Fruit fly (Drosophila melanogaster) whole organism, embryonic: ENCODE data around the gene Arc42.

Experiments
- ATbp ChIP-seq: fragments of 200-800 bp; sonication (Bioruptor generic); optimal IDR thresholded peaks from 2 replicates; lab custom pipeline; 2017; ENCODE audit warnings: missing biosample characterization, mild to moderate bottlenecking, missing genetic modification characterization, missing genetic modification reagents
- Bgb ChIP-seq: fragments of 200-800 bp; sonication (Bioruptor generic); IDR thresholded peaks from 2 replicates; pipeline ENCODE4 v1.3.6; 2022; ENCODE audit warnings: missing biosample characterization, missing genetic modification characterization; ENCODE audit not compliant: partially characterized antibody
- BtbVII ChIP-seq: fragments of 200-800 bp; sonication (Bioruptor generic); optimal IDR thresholded peaks from 3 replicates; lab custom pipeline; 2017; ENCODE audit warnings: missing biosample characterization, mild to moderate bottlenecking, missing genetic modification characterization
- CG10654 ChIP-seq: fragments of 200-800 bp; sonication (Bioruptor generic); optimal IDR thresholded peaks from 2 replicates; lab custom pipeline; 2016; ENCODE audit warnings: missing biosample characterization, missing genetic modification characterization
- CG14441 ChIP-seq: fragments of 200-800 bp; sonication (Bioruptor generic); IDR thresholded peaks from 2 replicates; pipeline ENCODE4 v1.3.6; 2022; ENCODE audit warnings: missing biosample characterization, missing genetic modification characterization
- CG15479 ChIP-seq: fragments of 200-800 bp; sonication (Bioruptor generic); optimal IDR thresholded peaks from 3 replicates; lab custom pipeline; 2019; ENCODE audit warnings: missing biosample characterization, mild to moderate bottlenecking, missing genetic modification characterization, moderate library complexity
- CG1647 ChIP-seq: fragments of 200-800 bp; sonication (Bioruptor generic); optimal IDR thresholded peaks from 3 replicates; lab custom pipeline; 2016; ENCODE audit warnings: missing biosample characterization, missing genetic modification characterization
- CG31388 ChIP-seq: fragments of 200-800 bp; sonication (Bioruptor generic); optimal IDR thresholded peaks from 2 replicates; lab custom pipeline; 2016; ENCODE audit warnings: missing biosample characterization, missing genetic modification characterization
- CG34376 ChIP-seq: fragments of 200-800 bp; sonication (Bioruptor generic); optimal IDR thresholded peaks from 2 replicates; lab custom pipeline; 2018; ENCODE audit warnings: missing biosample characterization, mild to moderate bottlenecking, missing genetic modification characterization
- CG7987 ChIP-seq: fragments of 200-800 bp; sonication (Bioruptor generic); optimal IDR thresholded peaks from 2 replicates; lab custom pipeline; 2018; ENCODE audit warnings: missing biosample characterization, mild to moderate bottlenecking, missing genetic modification characterization, moderate library complexity
- CG8359 ChIP-seq: fragments of 200-800 bp; sonication (Bioruptor generic); optimal IDR thresholded peaks from 2 replicates; lab custom pipeline; 2017; ENCODE audit warnings: missing biosample characterization, mild to moderate bottlenecking, missing genetic modification characterization, borderline replicate concordance
- CG9727 ChIP-seq: fragments of 200-800 bp; sonication (Bioruptor generic); optimal IDR thresholded peaks from 3 replicates; lab custom pipeline; 2017; ENCODE audit warnings: missing biosample characterization, mild to moderate bottlenecking, missing genetic modification characterization
- CTCF ChIP-seq: fragments of 200-800 bp; sonication (Bioruptor generic); optimal IDR thresholded peaks from 2 replicates; lab custom pipeline; 2017; ENCODE audit warnings: missing biosample characterization, mild to moderate bottlenecking, missing genetic modification characterization, moderate library complexity
- Eip74EF ChIP-seq, 2 experiments: fragments of 200-800 bp in 1 of 2; fragments of >200 bp in 1 of 2; sonication (Bioruptor generic) in 1 of 2; optimal IDR thresholded peaks; 2 replicates each; lab custom pipeline; 2017 to 2019; ENCODE audit warnings: missing biosample characterization in 2 of 2, missing genetic modification characterization in 2 of 2, mild to moderate bottlenecking in 1 of 2, moderate library complexity in 1 of 2
- Ets65A ChIP-seq: fragments of 200-800 bp; sonication (Bioruptor generic); peaks from one replicate; lab custom pipeline; 2016; ENCODE audit warnings: missing biosample characterization, missing genetic modification characterization
- Hr78 ChIP-seq, 2 experiments: fragments of 200-800 bp in 1 of 2; fragments of >200 bp in 1 of 2; sonication (Bioruptor generic) in 1 of 2; optimal IDR thresholded peaks; 2 replicates each; lab custom pipeline; 2017 to 2019; ENCODE audit warnings: missing biosample characterization in 2 of 2, missing genetic modification characterization in 2 of 2, mild to moderate bottlenecking in 1 of 2, moderate library complexity in 1 of 2
- Med ChIP-seq: fragments of 200-800 bp; sonication (Bioruptor generic); peaks from one replicate; lab custom pipeline; 2016; ENCODE audit warnings: missing biosample characterization, missing genetic modification characterization, mild to moderate bottlenecking, inconsistent platforms, moderate library complexity
- TFAM ChIP-seq: fragments of 200-800 bp; sonication (Bioruptor generic); optimal IDR thresholded peaks from 2 replicates; lab custom pipeline; 2017; ENCODE audit warnings: missing biosample characterization, missing genetic modification characterization, inconsistent platforms
- chinmo ChIP-seq: fragments of 200-800 bp; sonication (Bioruptor generic); IDR thresholded peaks from 4 replicates; pipeline ENCODE4 v1.3.6; 2022; ENCODE audit warnings: missing biosample characterization, missing genetic modification characterization; ENCODE audit not compliant: partially characterized antibody
- exex ChIP-seq: fragments of 200-800 bp; sonication (Bioruptor generic); optimal IDR thresholded peaks from 4 replicates; lab custom pipeline; 2018; ENCODE audit warnings: missing biosample characterization, mild to moderate bottlenecking, missing genetic modification characterization, moderate library complexity
- fd64A ChIP-seq: fragments of 200-800 bp; sonication (Bioruptor generic); optimal IDR thresholded peaks from 3 replicates; lab custom pipeline; 2018; ENCODE audit warnings: missing biosample characterization, mild to moderate bottlenecking, missing genetic modification characterization
- fru ChIP-seq: fragments of >200 bp; optimal IDR thresholded peaks from 2 replicates; lab custom pipeline; 2017
- hkb ChIP-seq, 2 experiments: fragments of 200-800 bp in 1 of 2; fragments of >200 bp in 1 of 2; sonication (Bioruptor generic) in 1 of 2; IDR thresholded peaks in 1 of 2; optimal IDR thresholded peaks in 1 of 2; 2 replicates each; pipeline versions ENCODE4 v1.3.6 to Lab custom; 2017 to 2022; ENCODE audit warnings: missing biosample characterization in 1 of 2, missing genetic modification characterization in 1 of 2
- luna ChIP-seq: fragments of 200-800 bp; sonication (Bioruptor generic); optimal IDR thresholded peaks from 2 replicates; lab custom pipeline; 2016; ENCODE audit warnings: missing biosample characterization, missing genetic modification characterization
- mam ChIP-seq: fragments of 200-800 bp; sonication (Bioruptor generic); optimal IDR thresholded peaks from 3 replicates; lab custom pipeline; 2016; ENCODE audit warnings: missing biosample characterization, missing genetic modification characterization
- pzg ChIP-seq: fragments of 200-800 bp; sonication (Bioruptor generic); optimal IDR thresholded peaks from 3 replicates; lab custom pipeline; 2018; ENCODE audit warnings: missing biosample characterization, mild to moderate bottlenecking, missing genetic modification characterization, moderate library complexity
- salm ChIP-seq: fragments of 200-800 bp; sonication (Bioruptor generic); optimal IDR thresholded peaks from 2 replicates; lab custom pipeline; 2018; ENCODE audit warnings: missing biosample characterization, mild to moderate bottlenecking, missing genetic modification characterization
- sens-2 ChIP-seq: fragments of 200-800 bp; sonication (Bioruptor generic); IDR thresholded peaks from 2 replicates; pipeline ENCODE4 v1.3.6; 2022; ENCODE audit warnings: missing biosample characterization, missing genetic modification characterization
- toy ChIP-seq: fragments of 200-800 bp; sonication (Bioruptor generic); IDR thresholded peaks from 2 replicates; pipeline ENCODE4 v1.3.6; 2022; ENCODE audit warnings: missing biosample characterization, missing genetic modification characterization
- ttk ChIP-seq: fragments of 200-800 bp; sonication (Bioruptor generic); IDR thresholded peaks from 2 replicates; pipeline ENCODE4 v2.1.2; 2022; ENCODE audit warnings: missing biosample characterization, missing genetic modification characterization

Arc42 gene

DNA sequence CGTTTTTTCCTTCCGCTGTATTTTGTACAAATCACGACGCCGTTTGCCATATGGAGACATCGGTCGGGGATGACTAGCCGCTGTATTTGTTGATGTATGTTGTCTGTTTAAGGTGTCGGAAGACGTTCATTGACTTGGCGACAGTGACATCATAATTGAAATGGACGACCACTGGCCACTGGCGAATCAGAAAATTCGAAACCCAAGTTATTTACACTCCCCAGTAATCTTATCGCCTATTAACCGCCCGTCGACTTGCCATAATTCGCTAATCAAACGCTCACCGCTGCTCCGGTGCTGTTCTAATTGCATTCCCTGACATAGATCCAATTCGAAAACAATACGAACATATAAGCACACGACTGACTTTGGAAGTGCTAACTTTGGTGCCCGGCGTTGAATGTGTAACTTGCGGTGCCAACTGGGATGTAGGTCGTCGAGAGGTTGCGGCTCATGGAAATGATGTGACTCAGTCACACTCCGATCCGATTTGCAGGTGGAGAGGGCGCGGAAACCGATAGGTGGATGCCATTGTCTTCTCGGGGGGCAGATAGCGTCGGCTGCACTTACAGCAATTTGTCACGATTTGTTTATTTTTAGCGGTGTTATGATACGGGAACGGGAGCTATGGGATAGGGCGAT lies 32.1 kb downstream of the Arc42 start (continued):
- TF ChIP-seq chinmo (GFP tag; lab: Robert Waterston, UW) (0 out of 4 replicates have a peak, but pooled peaks have one; percentile 13), Bgb (GFP tag; lab: Robert Waterston, UW) (no peak), TFAM (GFP tag; lab: Kevin White, UChicago) (no peak)

DNA sequence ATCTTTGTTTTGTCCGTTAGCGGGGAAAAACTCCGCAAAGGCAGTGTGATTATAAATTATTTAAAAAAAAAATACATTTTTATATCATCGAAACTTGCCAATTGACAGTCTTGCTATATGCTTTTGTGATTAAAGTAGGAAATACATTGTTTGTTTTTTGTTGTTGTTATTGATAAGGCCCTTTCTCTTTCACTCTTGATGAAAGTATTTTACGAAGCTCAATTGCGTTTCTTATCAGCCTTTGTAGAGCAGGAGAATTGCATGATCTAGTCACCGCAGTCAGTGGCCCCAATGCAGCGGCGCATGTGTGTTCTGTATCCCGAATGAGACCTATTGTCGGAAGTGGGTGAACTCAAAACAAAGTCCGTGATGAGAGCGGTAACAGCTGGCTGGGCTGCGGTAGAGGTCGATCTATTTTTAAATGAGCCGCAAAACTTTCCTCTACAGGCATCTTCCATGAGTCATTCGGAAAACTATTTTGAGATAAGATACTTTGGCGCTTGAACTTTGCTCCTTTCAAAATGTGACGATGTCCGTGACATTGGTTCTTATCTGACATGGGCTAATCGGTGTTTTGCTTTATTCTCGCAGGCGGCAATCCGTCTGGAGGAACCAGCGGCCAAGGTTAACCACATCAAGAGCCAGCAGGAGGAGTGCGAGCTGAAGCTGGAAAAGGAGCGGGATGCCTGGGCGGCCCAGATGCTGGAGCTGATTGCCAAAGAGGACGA lies 32.9 kb downstream of the Arc42 start:
- TF ChIP-seq CG14441 (GFP tag; lab: Robert Waterston, UW) (no peak), ATbp (GFP tag; lab: Kevin White, UChicago) (peak; percentile 19), Eip74EF (GFP tag; optimal IDR thresholded peaks at IDR 0.05; lab: Kevin White, UChicago) (peak in 1 of 2 experiments; percentile 34), CG10654 (GFP tag; lab: Kevin White, UChicago) (no peak), CG34376 (peak; percentile 25), exex (peak; percentile 15), Hr78 (GFP tag; optimal IDR thresholded peaks at IDR 0.05; lab: Kevin White, UChicago) (peak in 1 of 2 experiments; percentile 78), hkb (optimal IDR thresholded peaks at IDR 0.05; lab: Kevin White, UChicago) (no peak), hkb (GFP tag; IDR thresholded peaks at IDR 0.05; lab: Robert Waterston, UW) (0 out of 2 replicates have a peak, but pooled peaks have one; percentile 6)

dm6 chr3R:19911030-19911429 lies 33.5 kb downstream of the Arc42 start:
- TF ChIP-seq Med (GFP tag; lab: Kevin White, UChicago) (peak; percentile 69), Ets65A (peak; percentile 91), luna (GFP tag; lab: Kevin White, UChicago) (no peak)

DNA sequence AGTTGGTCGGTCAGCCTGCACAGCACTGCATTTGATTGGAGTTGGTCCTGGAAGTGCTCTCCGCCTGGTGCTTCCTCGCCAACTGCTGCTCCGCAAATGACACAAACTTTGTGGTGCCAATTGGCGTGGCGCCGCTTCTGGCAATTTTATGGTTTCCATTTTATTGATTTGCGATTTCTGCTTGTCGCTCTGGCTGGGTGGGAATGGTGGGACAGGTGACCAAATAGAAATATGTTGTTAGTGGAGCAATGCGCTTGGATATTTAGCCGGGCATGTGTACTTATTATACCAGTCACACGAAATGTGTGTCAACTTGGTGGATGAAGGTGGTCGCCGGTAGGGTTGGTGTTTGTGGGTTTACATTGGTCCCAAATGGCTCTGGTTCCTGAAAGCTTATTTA lies 37.8 kb downstream of the Arc42 start, which contains the start of the genes Xport-A and Xport-B:
TSS of gene Xport-A (minus strand) at position 101 of the 400 bp plus-strand sequence.
TSS of gene Xport-B (minus strand) at position 101 of the 400 bp plus-strand sequence.
- TF ChIP-seq sens-2 (GFP tag; lab: Robert Waterston, UW) (no peak), Ets65A (peak; percentile 57)
- TF ChIP-seq, all 482 proteins: peak for 1

DNA sequence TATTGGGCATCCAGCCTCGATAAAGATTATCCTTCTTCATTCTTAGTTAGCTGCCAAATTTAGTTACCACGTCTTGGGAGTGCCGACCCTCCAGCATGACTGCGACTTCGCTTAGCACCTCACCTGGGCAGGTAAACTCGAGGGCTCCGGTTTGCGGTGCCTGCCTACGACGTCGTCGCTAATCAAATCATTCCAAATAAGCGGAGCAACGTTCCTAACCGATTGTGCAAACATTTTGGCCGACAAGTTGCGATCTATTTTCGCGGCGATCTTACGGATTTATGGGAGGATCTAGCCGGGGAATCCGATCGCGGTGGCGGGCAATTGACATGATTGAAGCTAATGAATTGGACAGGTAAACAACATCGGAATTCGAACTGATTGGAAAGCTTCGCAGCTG lies 40.2 kb downstream of the Arc42 start, which contains the start of gene CG4465:
TSS of gene CG4465 (minus strand) at position 101 of the 400 bp plus-strand sequence.
- TF ChIP-seq CG1647 (GFP tag; lab: Kevin White, UChicago): no peak
- TF ChIP-seq CG7987: no peak
- TF ChIP-seq CG31388 (GFP tag; lab: Kevin White, UChicago): no peak
- TF ChIP-seq CG15479 (GFP tag; lab: Kevin White, UChicago): no peak
- TF ChIP-seq CTCF (GFP tag; lab: Kevin White, UChicago): no peak
- no peak for TF ChIP-seq fd64A (GFP tag; lab: Kevin White, UChicago)
- TF ChIP-seq BtbVII (GFP tag; lab: Kevin White, UChicago): no peak
- TF ChIP-seq mam (GFP tag; lab: Kevin White, UChicago): no peak
- no peak for TF ChIP-seq CG9727
- TF ChIP-seq ttk (GFP tag; lab: Robert Waterston, UW): no peak

- TF ChIP-seq toy (GFP tag; lab: Robert Waterston, UW): no peak
- TF ChIP-seq fru: no peak
- no peak for TF ChIP-seq pzg (GFP tag; lab: Kevin White, UChicago)
- no peak for TF ChIP-seq salm
- no peak for TF ChIP-seq CG8359 (GFP tag; lab: Kevin White, UChicago)
Observed at dm6 chr3R:19918207-19918606, 40.7 kb downstream of the Arc42 start, which contains the start of gene CG4770. CG4770 (plus strand) TSS chr3R:19918507.
